Worm (Caenorhabditis elegans) whole organism, mixed stage, embryonic: ENCODE data around the gene odd-2.

Experiments
- bed-3 ChIP-seq: fragments of 200-800 bp; sonication (Bioruptor generic); optimal IDR thresholded peaks from 3 replicates; lab custom pipeline; 2018; ENCODE audit warnings: mild to moderate bottlenecking, missing genetic modification characterization, moderate library complexity, missing compliant biosample characterization
- ceh-83 ChIP-seq: fragments of 200-800 bp; sonication (Bioruptor generic); optimal IDR thresholded peaks from 2 replicates; lab custom pipeline; 2018; ENCODE audit warnings: mild to moderate bottlenecking, missing genetic modification characterization, missing compliant biosample characterization
- ham-2 ChIP-seq: fragments of 200-800 bp; sonication (Bioruptor generic); optimal IDR thresholded peaks from 2 replicates; lab custom pipeline; 2018; ENCODE audit warnings: mild to moderate bottlenecking, missing genetic modification characterization, missing compliant biosample characterization
- lin-13 ChIP-seq: fragments of 150-350 bp; optimal IDR thresholded peaks from 2 replicates; lab custom pipeline; 2014; ENCODE audit warnings: missing biosample characterization, missing genetic modification characterization
- lsy-2 ChIP-seq: fragments of 150-350 bp; optimal IDR thresholded peaks from 2 replicates; lab custom pipeline; 2014; ENCODE audit warnings: missing biosample characterization, missing genetic modification characterization
- mab-5 ChIP-seq: fragments of 150-350 bp; optimal IDR thresholded peaks from 2 replicates; lab custom pipeline; 2014; ENCODE audit warnings: missing biosample characterization, missing genetic modification characterization
- nhr-2 ChIP-seq: fragments of 150-350 bp; optimal IDR thresholded peaks from 2 replicates; lab custom pipeline; 2014; ENCODE audit warnings: missing biosample characterization, missing genetic modification characterization
- unc-120 ChIP-seq: sonication (generic microtip); optimal IDR thresholded peaks from 2 replicates; lab custom pipeline; 2017; ENCODE audit warnings: missing genetic modification characterization, missing compliant biosample characterization; ENCODE audit not compliant: poor library complexity, severe bottlenecking
- unc-39 ChIP-seq: fragments of 150-350 bp; optimal IDR thresholded peaks from 2 replicates; lab custom pipeline; 2014; ENCODE audit warnings: missing biosample characterization, missing genetic modification characterization
- unc-62 ChIP-seq: fragments of 150-350 bp; optimal IDR thresholded peaks from 2 replicates; lab custom pipeline; 2014; ENCODE audit warnings: missing biosample characterization, missing genetic modification reagents, missing genetic modification characterization
- ztf-11 ChIP-seq: fragments of 150-350 bp; optimal IDR thresholded peaks from 2 replicates; lab custom pipeline; 2014; ENCODE audit warnings: missing biosample characterization, missing genetic modification characterization

- TF ChIP-seq bed-3 (GFP tag; lab: Kevin White, UChicago) (no peak), unc-62 (GFP tag; lab: Kevin White, UChicago) (no peak), ham-2 (no peak), ztf-11 (tag; lab: Kevin White, UChicago) (no peak), unc-120 (tag; lab: Kevin White, UChicago) (no peak), lsy-2 (tag; lab: Kevin White, UChicago) (no peak), mab-5 (tag; lab: Kevin White, UChicago) (no peak), unc-39 (tag; lab: Kevin White, UChicago) (no peak), nhr-2 (tag; lab: Kevin White, UChicago) (no peak), ceh-83 (GFP tag; lab: Kevin White, UChicago) (no peak), lin-13 (tag; lab: Kevin White, UChicago) (no peak)
These were observed 8.9 kb upstream of the odd-2 start, which contains the start of gene T25B2.2 for ce11 chrX:6169252-6169651.
